Worm (Caenorhabditis elegans): ENCODE measurements around the gene ntl-3.

DNA sequence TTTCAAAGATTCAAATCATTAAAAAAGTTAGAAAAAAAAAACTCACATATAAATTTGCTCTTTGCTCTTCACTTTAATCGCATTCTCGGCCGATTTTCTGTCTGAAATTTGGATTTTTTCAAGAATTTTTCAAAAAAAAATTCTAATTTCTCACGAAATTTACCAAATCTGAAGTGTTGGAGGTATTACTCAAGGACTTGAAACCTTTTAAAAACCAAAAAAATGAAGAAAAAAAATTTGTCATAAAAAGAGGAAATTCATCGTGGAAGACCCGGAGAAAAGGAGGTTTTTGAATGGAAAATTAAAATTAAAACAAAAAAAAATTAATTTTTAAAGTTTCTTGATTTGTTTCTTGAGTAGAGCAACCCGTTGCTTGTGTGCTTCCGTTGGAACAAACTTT lies 15.9 kb upstream of the ntl-3 start, which contains the start of gene Y56A3A.2:
- TF ChIP-seq akir-1 (GFP tag; optimal IDR thresholded peaks at IDR 0.05) = no peak
- TF ChIP-seq ama-1 (optimal IDR thresholded peaks at IDR 0.05) = no peak
- no peak for TF ChIP-seq ama-1 (GFP tag; optimal IDR thresholded peaks at IDR 0.05)
- no peak for TF ChIP-seq B0035.1 (tag; optimal IDR thresholded peaks at IDR 0.05)
- TF ChIP-seq pha-4 (tag; optimal IDR thresholded peaks at IDR 0.05) = no peak
- TF ChIP-seq D2030.7 (GFP tag; IDR thresholded peaks at IDR 0.05) = no peak
- no peak for TF ChIP-seq unc-62 (GFP tag; optimal IDR thresholded peaks at IDR 0.05)
- TF ChIP-seq dpl-1 (GFP tag; optimal IDR thresholded peaks at IDR 0.05) = no peak
- TF ChIP-seq snpc-4 (GFP tag; optimal IDR thresholded peaks at IDR 0.05) = no peak
- TF ChIP-seq snpc-4 (tag; optimal IDR thresholded peaks at IDR 0.05) = no peak
- TF ChIP-seq attf-5 (GFP tag; optimal IDR thresholded peaks at IDR 0.05) = no peak
- no peak for TF ChIP-seq F33H1.4 (GFP tag; IDR thresholded peaks at IDR 0.05)
- no peak for TF ChIP-seq mcd-1 (GFP tag; IDR thresholded peaks at IDR 0.05)

Measured in whole organism, young adult.